Worm (Caenorhabditis elegans) whole organism, early embryonic: ENCODE measurements around the gene T01C8.2.

Source experiments
- B0310.2 ChIP-seq: sonication (generic microtip); optimal IDR thresholded peaks from 2 replicates; lab custom pipeline; 2016; ENCODE audit warnings: mild to moderate bottlenecking, missing genetic modification characterization, missing compliant biosample characterization
- F13C5.2 ChIP-seq: sonication (generic microtip); optimal IDR thresholded peaks from 2 replicates; lab custom pipeline; 2017; ENCODE audit warnings: mild to moderate bottlenecking, missing genetic modification characterization, inconsistent platforms, missing compliant biosample characterization
- ama-1 ChIP-seq: fragments of 150-350 bp; optimal IDR thresholded peaks from 2 replicates; lab custom pipeline; 2014
- ceh-13 ChIP-seq: fragments of 200-800 bp; sonication (Bioruptor generic); optimal IDR thresholded peaks from 2 replicates; lab custom pipeline; 2018; ENCODE audit warnings: mild to moderate bottlenecking, missing genetic modification characterization, missing compliant biosample characterization
- ets-7 ChIP-seq: sonication (generic microtip); optimal IDR thresholded peaks from 2 replicates; lab custom pipeline; 2016; ENCODE audit warnings: missing genotype, missing genetic modification characterization, missing compliant biosample characterization
- hmbx-1 ChIP-seq: sonication (generic microtip); optimal IDR thresholded peaks from 2 replicates; lab custom pipeline; 2016; ENCODE audit warnings: mild to moderate bottlenecking, missing genetic modification characterization, missing compliant biosample characterization
- hnd-1 ChIP-seq: sonication (generic microtip); optimal IDR thresholded peaks from 2 replicates; lab custom pipeline; 2016; ENCODE audit warnings: missing genetic modification characterization, missing compliant biosample characterization
- scrt-1 ChIP-seq: fragments of 200-800 bp; sonication (Bioruptor generic); IDR thresholded peaks from 2 replicates; pipeline ENCODE4 v1.3.6; 2022; ENCODE audit warnings: missing genetic modification characterization, missing compliant biosample characterization
- sea-1 ChIP-seq: fragments of 200-800 bp; sonication (Bioruptor generic); conservative IDR thresholded peaks from 2 replicates; pipeline ENCODE4 v1.3.6; 2022; ENCODE audit warnings: missing genetic modification characterization, missing compliant biosample characterization
- tbx-11 ChIP-seq: fragments of 200-800 bp; sonication (Bioruptor generic); IDR thresholded peaks from 2 replicates; pipeline ENCODE4 v1.3.6; 2022; ENCODE audit warnings: missing genetic modification characterization, missing compliant biosample characterization
- tra-4 ChIP-seq: sonication (generic microtip); optimal IDR thresholded peaks from 2 replicates; lab custom pipeline; 2017; ENCODE audit warnings: missing genetic modification characterization, missing compliant biosample characterization

- TF ChIP-seq tra-4 (tag; lab: Kevin White, UChicago) (no peak), hnd-1 (tag; lab: Kevin White, UChicago) (no peak), F13C5.2 (no peak), scrt-1 (GFP tag; lab: Robert Waterston, UW) (no peak), sea-1 (GFP tag; lab: Robert Waterston, UW) (no peak), hmbx-1 (tag; lab: Kevin White, UChicago) (no peak), B0310.2 (no peak), ama-1 (lab: Kevin White, UChicago) (no peak), ets-7 (tag; lab: Kevin White, UChicago) (no peak), ceh-13 (GFP tag; lab: Kevin White, UChicago) (no peak), tbx-11 (GFP tag; lab: Robert Waterston, UW) (no peak)
Observed at ce11 chrX:16772112-16772731, 14.0 kb upstream of the T01C8.2 start.
